Fruit fly (Drosophila melanogaster) whole organism, pupa: ENCODE measurements around the gene per.

Source experiments
- CG17806 ChIP-seq: fragments of 200-800 bp; sonication (Bioruptor generic); optimal IDR thresholded peaks from 2 replicates; lab custom pipeline; 2018; ENCODE audit warnings: missing biosample characterization, mild to moderate bottlenecking, missing genetic modification characterization, moderate library complexity
- CG9948 ChIP-seq: fragments of 200-800 bp; sonication (Bioruptor generic); optimal IDR thresholded peaks from 2 replicates; lab custom pipeline; 2018; ENCODE audit warnings: missing biosample characterization, mild to moderate bottlenecking, missing genetic modification characterization, moderate library complexity
- Pif1A ChIP-seq: fragments of 200-800 bp; sonication (Bioruptor generic); optimal IDR thresholded peaks from 3 replicates; lab custom pipeline; 2016; ENCODE audit warnings: missing biosample characterization, missing genetic modification characterization
- fd96Ca ChIP-seq: fragments of 200-800 bp; sonication (Bioruptor generic); IDR thresholded peaks from 3 replicates; pipeline ENCODE4 v1.3.6; 2022; ENCODE audit warnings: missing biosample characterization, missing genetic modification characterization

DNA sequence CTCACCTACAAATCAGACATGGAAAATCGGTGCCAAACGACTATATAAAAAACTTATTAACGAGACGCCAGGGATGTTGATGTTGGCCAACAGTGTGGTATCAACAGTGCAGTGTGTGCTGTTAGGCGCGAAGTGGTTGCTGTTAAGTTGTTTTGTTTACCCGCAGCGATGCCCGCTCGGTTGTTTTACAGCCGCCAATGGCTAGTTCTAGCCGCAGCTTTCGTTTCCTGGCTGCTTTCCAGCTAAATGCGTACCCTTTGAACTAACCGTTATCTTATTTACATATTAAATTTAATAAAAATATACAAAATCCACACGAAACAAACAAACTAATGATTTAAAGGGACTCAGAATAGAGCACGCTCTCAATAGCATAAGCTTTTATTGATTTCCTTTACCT, 53.3 kb downstream of the per start, which contains the start of gene crm:
- TF ChIP-seq CG9948 (tag; lab: Kevin White, UChicago): no peak
- TF ChIP-seq Pif1A (GFP tag; lab: Kevin White, UChicago): no peak
- TF ChIP-seq fd96Ca: no peak; the same call in 2 of the 3 replicates
- no peak for TF ChIP-seq CG17806 (tag; lab: Kevin White, UChicago)
